Worm (Caenorhabditis elegans): ENCODE data around the gene F40F8.4.

The F40F8.4 gene

DNA sequence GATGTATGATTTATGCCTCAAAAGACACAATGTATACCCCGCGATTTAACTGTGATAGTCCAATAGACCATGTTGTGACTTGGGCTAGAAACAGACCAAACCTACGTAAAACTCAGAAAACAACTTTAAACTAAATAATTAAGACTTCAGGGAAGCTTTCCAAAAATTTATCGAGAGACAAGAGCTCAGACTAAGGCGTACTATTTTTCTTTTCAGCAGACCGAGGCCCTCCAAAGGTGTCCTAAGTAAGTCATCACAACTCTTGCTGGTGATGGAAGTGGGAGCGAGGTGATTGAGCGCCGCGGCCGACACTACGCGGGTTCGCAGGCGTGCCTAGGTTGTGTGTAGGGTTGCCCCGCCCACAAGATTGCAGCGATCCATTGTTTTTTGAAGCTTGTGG is 27.0 kb upstream of the F40F8.4 start (continued):
- TF ChIP-seq cebp-2 (GFP tag; IDR thresholded peaks at IDR 0.05) (no peak), nhr-179 (tag; optimal IDR thresholded peaks at IDR 0.05) (no peak), sptf-2 (GFP tag; optimal IDR thresholded peaks at IDR 0.05) (peak; percentile 75), egl-18 (GFP tag; IDR thresholded peaks at IDR 0.05) (no peak), sea-2 (GFP tag; IDR thresholded peaks at IDR 0.05) (no peak), C06A6.2 (GFP tag; conservative IDR thresholded peaks at IDR 0.05) (peak; percentile 28; the same call in 1 of the 2 replicates), let-607 (tag; optimal IDR thresholded peaks at IDR 0.05) (no peak), tbp1 (GFP tag; optimal IDR thresholded peaks at IDR 0.05) (peak; percentile 82), hsf-1 (GFP tag; IDR thresholded peaks at IDR 0.05) (peak; percentile 69; the same call in 1 of the 2 replicates), sdz-38 (tag; optimal IDR thresholded peaks at IDR 0.05) (no peak), mcd-1 (GFP tag; IDR thresholded peaks at IDR 0.05) (peak; percentile 90), nhr-80 (tag; optimal IDR thresholded peaks at IDR 0.05) (peak; percentile 1), atf-7 (tag; optimal IDR thresholded peaks at IDR 0.05) (peak; percentile 11), Y53F4B.3 (GFP tag; IDR thresholded peaks at IDR 0.05) (no peak), zim-3 (tag; optimal IDR thresholded peaks at IDR 0.05) (no peak), ekl-4 (GFP tag; IDR thresholded peaks at IDR 0.05) (peak; percentile 90), F55B11.4 (tag; optimal IDR thresholded peaks at IDR 0.05; ENCODE audit: borderline replicate concordance, insufficient read depth) (no peak)

DNA sequence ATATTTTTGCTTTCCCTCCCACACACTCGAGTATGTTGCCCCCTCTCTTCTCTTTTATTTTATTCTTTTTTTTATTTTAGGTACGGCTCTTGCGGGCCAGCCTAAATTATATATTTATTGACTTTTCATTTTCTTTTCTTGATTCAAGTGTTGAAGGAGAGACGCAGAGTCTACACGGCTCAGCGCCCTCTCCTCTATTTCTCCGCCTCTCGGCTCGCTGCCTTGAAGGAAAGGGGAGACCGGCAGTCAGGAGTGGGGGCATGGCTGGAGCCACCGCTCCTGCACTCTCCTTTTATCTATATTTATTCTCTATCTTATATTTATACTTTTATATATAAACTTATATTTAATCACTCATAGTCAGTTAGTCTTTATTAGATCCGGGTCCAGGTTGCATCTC is 26.4 kb upstream of the F40F8.4 start:
- TF ChIP-seq ztf-6 (GFP tag; IDR thresholded peaks at IDR 0.05), result no peak
- peak; percentile 30; the same call in 1 of the 2 replicates for TF ChIP-seq mcd-1 (GFP tag; IDR thresholded peaks at IDR 0.05)
- no peak for TF ChIP-seq Y53F4B.3 (GFP tag; IDR thresholded peaks at IDR 0.05)
- no peak for TF ChIP-seq egl-44 (GFP tag; IDR thresholded peaks at IDR 0.05)
- peak; percentile 40; the same call in 1 of the 2 replicates for TF ChIP-seq egrh-3 (GFP tag; IDR thresholded peaks at IDR 0.05)
- TF ChIP-seq B0019.2 (GFP tag; conservative IDR thresholded peaks at IDR 0.05), result no peak
- no peak for TF ChIP-seq xnd-1 (tag; optimal IDR thresholded peaks at IDR 0.05)
- peak; percentile 89 for TF ChIP-seq zfh-2 (GFP tag; conservative IDR thresholded peaks at IDR 0.05)
- no peak for TF ChIP-seq nfya-2 (GFP tag; IDR thresholded peaks at IDR 0.05)
- no peak for TF ChIP-seq ceh-27 (GFP tag; optimal IDR thresholded peaks at IDR 0.05)
- TF ChIP-seq ztf-22 (GFP tag; optimal IDR thresholded peaks at IDR 0.05), result no peak
- no peak for TF ChIP-seq nfyb-1 (GFP tag; IDR thresholded peaks at IDR 0.05)

DNA sequence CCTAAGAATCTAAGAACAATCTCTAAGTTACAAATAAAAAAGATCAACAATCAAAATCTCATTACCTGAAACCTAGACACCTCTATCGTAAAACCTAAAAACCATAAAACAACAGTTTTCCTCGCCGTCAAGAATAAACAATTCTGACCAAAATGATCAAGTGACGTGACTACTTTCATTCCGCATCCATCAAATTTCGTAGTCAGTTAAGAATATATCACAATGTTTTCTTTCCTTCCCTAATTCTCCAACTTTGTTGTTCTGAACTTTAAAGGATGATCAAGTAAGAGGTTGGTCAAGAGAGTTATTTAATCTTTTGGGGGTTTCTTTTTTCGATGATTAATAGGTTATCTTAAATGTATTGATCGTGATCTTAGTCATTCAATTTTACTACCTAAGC is 23.3 kb upstream of the F40F8.4 start:
- TF ChIP-seq rcor-1 (GFP tag; IDR thresholded peaks at IDR 0.05) (no peak), cebp-1 (GFP tag; IDR thresholded peaks at IDR 0.05) (no peak), cebp-1 (tag; optimal IDR thresholded peaks at IDR 0.05) (no peak), B0035.1 (tag; optimal IDR thresholded peaks at IDR 0.05) (no peak), tbx-9 (tag; optimal IDR thresholded peaks at IDR 0.05; ENCODE audit: borderline replicate concordance) (no peak), ekl-4 (GFP tag; IDR thresholded peaks at IDR 0.05) (no peak), rpc-1 (optimal IDR thresholded peaks at IDR 0.05) (no peak), rpc-1 (tag; optimal IDR thresholded peaks at IDR 0.05) (no peak), Y67H2A.10 (GFP tag; conservative IDR thresholded peaks at IDR 0.05) (no peak), F37B4.10 (GFP tag; IDR thresholded peaks at IDR 0.05) (no peak), nfyb-1 (GFP tag; IDR thresholded peaks at IDR 0.05) (no peak), lag-1 (GFP tag; IDR thresholded peaks at IDR 0.05) (no peak), ceh-27 (GFP tag; optimal IDR thresholded peaks at IDR 0.05) (no peak), nhr-80 (tag; optimal IDR thresholded peaks at IDR 0.05) (no peak), snpc-4 (GFP tag; optimal IDR thresholded peaks at IDR 0.05) (no peak), snpc-4 (tag; optimal IDR thresholded peaks at IDR 0.05) (no peak), cebp-2 (GFP tag; IDR thresholded peaks at IDR 0.05) (no peak), F39B2.1 (GFP tag; IDR thresholded peaks at IDR 0.05) (no peak)
